Fruit fly (Drosophila melanogaster) whole organism, embryonic: ENCODE measurements around the gene CG1638.
A peak's percentile ranks its signal among the peaks of the same experiment; 100 is the strongest.

ENCODE experiments used
- Aef1 ChIP-seq: fragments of 200-800 bp; sonication (Bioruptor generic); IDR thresholded peaks from 3 replicates; pipeline ENCODE4 v1.3.6; 2022; ENCODE audit warnings: missing biosample characterization, missing genetic modification characterization
- Atf6 ChIP-seq: fragments of 200-800 bp; sonication (Bioruptor generic); IDR thresholded peaks from 2 replicates; pipeline ENCODE4 v1.3.6; 2022; ENCODE audit warnings: missing biosample characterization, missing genetic modification characterization
- B-H2 ChIP-seq: fragments of 200-800 bp; sonication (Bioruptor generic); optimal IDR thresholded peaks from 2 replicates; lab custom pipeline; 2018; ENCODE audit warnings: missing biosample characterization, mild to moderate bottlenecking, missing genetic modification characterization
- BtbVII ChIP-seq: fragments of 200-800 bp; sonication (Bioruptor generic); optimal IDR thresholded peaks from 3 replicates; lab custom pipeline; 2017; ENCODE audit warnings: missing biosample characterization, mild to moderate bottlenecking, missing genetic modification characterization
- CG10366 ChIP-seq: fragments of 200-800 bp; sonication (Bioruptor generic); IDR thresholded peaks from 2 replicates; pipeline ENCODE4 v1.3.6; 2022; ENCODE audit warnings: missing biosample characterization, missing genetic modification characterization
- CG11247 ChIP-seq: fragments of 200-800 bp; sonication (Bioruptor generic); IDR thresholded peaks from 2 replicates; pipeline ENCODE4 v1.3.6; 2022; ENCODE audit warnings: missing biosample characterization, missing genetic modification characterization
- CG12236 ChIP-seq: fragments of 200-800 bp; sonication (Bioruptor generic); optimal IDR thresholded peaks from 2 replicates; lab custom pipeline; 2016; ENCODE audit warnings: missing biosample characterization, missing genetic modification characterization
- CG12391 ChIP-seq: fragments of 200-800 bp; sonication (Bioruptor generic); optimal IDR thresholded peaks from 3 replicates; lab custom pipeline; 2018; ENCODE audit warnings: missing biosample characterization, mild to moderate bottlenecking, missing genetic modification characterization, moderate library complexity
- CG15479 ChIP-seq: fragments of 200-800 bp; sonication (Bioruptor generic); optimal IDR thresholded peaks from 3 replicates; lab custom pipeline; 2019; ENCODE audit warnings: missing biosample characterization, mild to moderate bottlenecking, missing genetic modification characterization, moderate library complexity
- CG15514 ChIP-seq: fragments of 200-800 bp; sonication (Bioruptor generic); optimal IDR thresholded peaks from 3 replicates; lab custom pipeline; 2017; ENCODE audit warnings: missing biosample characterization, missing genetic modification characterization, mild to moderate bottlenecking, moderate library complexity, missing genetic modification reagents
- CG17186 ChIP-seq: fragments of 200-800 bp; sonication (Bioruptor generic); optimal IDR thresholded peaks from 3 replicates; lab custom pipeline; 2017; ENCODE audit warnings: missing biosample characterization, missing genetic modification reagents, missing genetic modification characterization
- CG17568 ChIP-seq: fragments of 200-800 bp; sonication (Bioruptor generic); optimal IDR thresholded peaks from 2 replicates; lab custom pipeline; 2018; ENCODE audit warnings: missing biosample characterization, mild to moderate bottlenecking, missing genetic modification characterization, moderate library complexity
- CG18476 ChIP-seq: fragments of 200-800 bp; sonication (Bioruptor generic); optimal IDR thresholded peaks from 2 replicates; lab custom pipeline; 2016; ENCODE audit warnings: missing biosample characterization, mild to moderate bottlenecking, missing genetic modification characterization
- CG18619 ChIP-seq: fragments of 200-800 bp; sonication (Bioruptor generic); optimal IDR thresholded peaks from 3 replicates; lab custom pipeline; 2017; ENCODE audit warnings: missing biosample characterization, mild to moderate bottlenecking, missing genetic modification characterization
- CG2129 ChIP-seq: fragments of 200-800 bp; sonication (Bioruptor generic); IDR thresholded peaks from 2 replicates; pipeline ENCODE4 v1.3.6; 2022; ENCODE audit warnings: missing biosample characterization, missing genetic modification characterization; ENCODE audit not compliant: partially characterized antibody
- CG5953 ChIP-seq: fragments of 200-800 bp; sonication (Bioruptor generic); IDR thresholded peaks from 2 replicates; pipeline ENCODE4 v1.3.6; 2022; ENCODE audit warnings: missing biosample characterization, missing genetic modification characterization
- CG6683 ChIP-seq: fragments of 200-800 bp; sonication (Bioruptor generic); optimal IDR thresholded peaks from 2 replicates; lab custom pipeline; 2017; ENCODE audit warnings: missing biosample characterization, mild to moderate bottlenecking, missing genetic modification characterization, missing genetic modification reagents
- CG8359 ChIP-seq: fragments of 200-800 bp; sonication (Bioruptor generic); optimal IDR thresholded peaks from 2 replicates; lab custom pipeline; 2017; ENCODE audit warnings: missing biosample characterization, mild to moderate bottlenecking, missing genetic modification characterization, borderline replicate concordance
- CkIIα-i1 ChIP-seq: fragments of 200-800 bp; sonication (Bioruptor generic); IDR thresholded peaks from 2 replicates; pipeline ENCODE4 v1.3.6; 2022; ENCODE audit warnings: missing biosample characterization, missing genetic modification characterization
- Dek ChIP-seq: fragments of 200-800 bp; sonication (Bioruptor generic); optimal IDR thresholded peaks from 3 replicates; lab custom pipeline; 2019; ENCODE audit warnings: missing biosample characterization, mild to moderate bottlenecking, missing genetic modification characterization, moderate library complexity
- Ets65A ChIP-seq: fragments of 200-800 bp; sonication (Bioruptor generic); peaks from one replicate; lab custom pipeline; 2016; ENCODE audit warnings: missing biosample characterization, missing genetic modification characterization
- H15 ChIP-seq: fragments of 200-800 bp; sonication (Bioruptor generic); IDR thresholded peaks from 3 replicates; pipeline ENCODE4 v1.3.6; 2022; ENCODE audit warnings: missing biosample characterization, missing genetic modification characterization
- HLH3B ChIP-seq: fragments of 200-800 bp; sonication (Bioruptor generic); IDR thresholded peaks from 2 replicates; pipeline ENCODE4 v1.3.6; 2022; ENCODE audit warnings: missing biosample characterization, missing genetic modification characterization
- HLHmδ ChIP-seq: fragments of 200-800 bp; sonication (Bioruptor generic); optimal IDR thresholded peaks from 2 replicates; lab custom pipeline; 2018; ENCODE audit warnings: missing biosample characterization, mild to moderate bottlenecking, missing genetic modification characterization, moderate library complexity
- Hsf ChIP-seq: fragments of 200-800 bp; sonication (Bioruptor generic); optimal IDR thresholded peaks from 3 replicates; lab custom pipeline; 2016; ENCODE audit warnings: missing biosample characterization, missing genetic modification characterization
- Mrtf ChIP-seq: fragments of 200-800 bp; sonication (Bioruptor generic); IDR thresholded peaks from 3 replicates; pipeline ENCODE4 v1.3.6; 2022; ENCODE audit warnings: missing biosample characterization, missing genetic modification characterization
- Taf1 ChIP-seq: fragments of 200-800 bp; sonication (Bioruptor generic); IDR thresholded peaks from 2 replicates; pipeline ENCODE4 v1.3.6; 2022; ENCODE audit warnings: missing biosample characterization, missing genetic modification characterization
- Xrp1 ChIP-seq: fragments of 200-800 bp; sonication (Bioruptor generic); IDR thresholded peaks from 2 replicates; pipeline ENCODE4 v1.3.6; 2022; ENCODE audit warnings: missing biosample characterization, missing genetic modification characterization
- ap ChIP-seq: fragments of 200-800 bp; sonication (Bioruptor generic); IDR thresholded peaks from 2 replicates; pipeline ENCODE4 v1.3.6; 2022; ENCODE audit warnings: missing biosample characterization, missing genetic modification characterization
- bowl ChIP-seq: fragments of 200-800 bp; sonication (Bioruptor generic); IDR thresholded peaks from 2 replicates; pipeline ENCODE4 v1.3.6; 2022; ENCODE audit warnings: missing biosample characterization, missing genetic modification characterization
- cad ChIP-seq: fragments of >200 bp; optimal IDR thresholded peaks from 2 replicates; lab custom pipeline; 2017; ENCODE audit warnings: missing biosample characterization, missing genetic modification characterization
- ftz-f1 ChIP-seq: fragments of 200-800 bp; sonication (Bioruptor generic); optimal IDR thresholded peaks from 2 replicates; lab custom pipeline; 2016; ENCODE audit warnings: missing biosample characterization, missing genetic modification characterization
- grau ChIP-seq: fragments of 200-800 bp; optimal IDR thresholded peaks from 3 replicates; lab custom pipeline; 2019; ENCODE audit warnings: missing biosample characterization, mild to moderate bottlenecking, missing genetic modification characterization, moderate library complexity
- gt ChIP-seq: fragments of 200-800 bp; sonication (Bioruptor generic); IDR thresholded peaks from 2 replicates; pipeline ENCODE4 v1.3.6; 2022; ENCODE audit warnings: missing biosample characterization, missing genetic modification characterization
- hth ChIP-seq: fragments of >200 bp; optimal IDR thresholded peaks from 2 replicates; lab custom pipeline; 2017; ENCODE audit warnings: inconsistent platforms
- ind ChIP-seq: fragments of 200-800 bp; sonication (Bioruptor generic); optimal IDR thresholded peaks from 3 replicates; lab custom pipeline; 2016; ENCODE audit warnings: missing biosample characterization, missing genetic modification characterization
- lilli ChIP-seq: fragments of 200-800 bp; sonication (Bioruptor generic); optimal IDR thresholded peaks from 3 replicates; lab custom pipeline; 2016; ENCODE audit warnings: missing biosample characterization, missing genetic modification characterization
- mam ChIP-seq: fragments of 200-800 bp; sonication (Bioruptor generic); optimal IDR thresholded peaks from 3 replicates; lab custom pipeline; 2016; ENCODE audit warnings: missing biosample characterization, missing genetic modification characterization
- nau ChIP-seq: fragments of 200-800 bp; sonication (Bioruptor generic); optimal IDR thresholded peaks from 3 replicates; lab custom pipeline; 2017; ENCODE audit warnings: missing biosample characterization, mild to moderate bottlenecking, missing genetic modification characterization, missing genetic modification reagents
- odd ChIP-seq: fragments of 200-800 bp; sonication (Bioruptor generic); optimal IDR thresholded peaks from 2 replicates; lab custom pipeline; 2017; ENCODE audit warnings: missing biosample characterization, mild to moderate bottlenecking, missing genetic modification characterization
- org-1 ChIP-seq: fragments of 200-800 bp; sonication (Bioruptor generic); optimal IDR thresholded peaks from 2 replicates; lab custom pipeline; 2017; ENCODE audit warnings: missing biosample characterization, missing genetic modification characterization
- pita ChIP-seq: fragments of 200-800 bp; sonication (Bioruptor generic); optimal IDR thresholded peaks from 2 replicates; lab custom pipeline; 2017; ENCODE audit warnings: missing biosample characterization, mild to moderate bottlenecking, missing genetic modification characterization
- pnt ChIP-seq: fragments of 200-800 bp; sonication (Bioruptor generic); optimal IDR thresholded peaks from 3 replicates; lab custom pipeline; 2016; ENCODE audit warnings: missing biosample characterization, missing genetic modification characterization
- pum ChIP-seq: fragments of 200-800 bp; sonication (Bioruptor generic); optimal IDR thresholded peaks from 2 replicates; lab custom pipeline; 2016; ENCODE audit warnings: missing biosample characterization, missing genetic modification characterization
- sens-2 ChIP-seq: fragments of 200-800 bp; sonication (Bioruptor generic); IDR thresholded peaks from 2 replicates; pipeline ENCODE4 v1.3.6; 2022; ENCODE audit warnings: missing biosample characterization, missing genetic modification characterization
- seq ChIP-seq: fragments of 200-800 bp; sonication (Bioruptor generic); IDR thresholded peaks from 2 replicates; pipeline ENCODE4 v1.3.6; 2022; ENCODE audit warnings: missing biosample characterization, missing genetic modification characterization
- sob ChIP-seq: fragments of 200-800 bp; sonication (Bioruptor generic); IDR thresholded peaks from 2 replicates; pipeline ENCODE4 v1.3.6; 2022; ENCODE audit warnings: missing biosample characterization, missing genetic modification characterization
- sqz ChIP-seq: fragments of 200-800 bp; sonication (Bioruptor generic); optimal IDR thresholded peaks from 3 replicates; lab custom pipeline; 2018; ENCODE audit warnings: missing biosample characterization, mild to moderate bottlenecking, missing genetic modification characterization
- trh ChIP-seq: fragments of 200-800 bp; sonication (Bioruptor generic); optimal IDR thresholded peaks from 2 replicates; lab custom pipeline; 2016; ENCODE audit warnings: missing biosample characterization, missing genetic modification characterization
- wor ChIP-seq: fragments of 200-800 bp; sonication (Bioruptor generic); IDR thresholded peaks from 2 replicates; pipeline ENCODE4 v1.3.6; 2022; ENCODE audit warnings: missing biosample characterization, missing genetic modification characterization
- zfh2 ChIP-seq: fragments of 200-800 bp; sonication (Bioruptor generic); optimal IDR thresholded peaks from 2 replicates; lab custom pipeline; 2016; ENCODE audit warnings: missing biosample characterization, missing genetic modification characterization

Gene CG1638

DNA sequence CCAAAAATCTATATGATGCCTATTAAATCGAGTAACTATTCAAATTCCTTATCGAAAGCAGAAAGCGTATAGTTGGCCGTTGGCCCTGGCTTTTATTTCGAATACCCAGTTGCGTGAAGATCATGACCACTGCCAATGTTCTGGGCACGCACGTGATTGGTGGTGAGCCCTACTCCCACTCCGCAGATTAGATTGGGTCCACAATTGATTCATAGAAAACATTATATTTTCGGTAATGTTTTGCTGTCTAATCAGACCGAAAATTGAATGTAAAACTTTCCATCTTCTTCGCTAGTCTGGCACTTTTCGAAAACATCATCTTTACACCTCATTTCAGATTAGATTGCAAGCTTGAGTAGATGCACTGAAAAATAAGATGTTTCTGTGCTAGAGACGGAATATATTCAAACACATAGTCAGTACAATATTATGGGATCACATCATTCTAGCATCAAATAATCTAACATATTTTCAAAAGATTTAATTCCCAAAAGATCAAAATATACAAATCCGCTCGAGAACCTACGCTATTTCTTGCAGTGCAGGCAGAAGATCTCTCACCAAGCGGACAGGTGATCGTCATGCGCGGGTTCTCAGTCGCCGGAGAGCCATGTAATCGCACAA, 2.0 kb downstream of the CG1638 start, which contains the start of gene CG1774 (continued):
- peak; percentile 92 for TF ChIP-seq mam
- TF ChIP-seq ind (GFP tag; lab: Kevin White, UChicago), result peak; percentile 81
- peak; percentile 89 for TF ChIP-seq Atf6 (GFP tag; lab: Robert Waterston, UW)
- TF ChIP-seq lilli (GFP tag; lab: Kevin White, UChicago), result peak; percentile 90
- TF ChIP-seq HLH3B (GFP tag; lab: Robert Waterston, UW), result peak; percentile 72
- TF ChIP-seq cad (GFP tag; lab: Kevin White, UChicago), result no peak
- peak; percentile 62 for TF ChIP-seq B-H2
- no peak for TF ChIP-seq pita (GFP tag; lab: Kevin White, UChicago)
- peak; percentile 74 for TF ChIP-seq Dek (tag; lab: Kevin White, UChicago)
- peak; percentile 39 for TF ChIP-seq CG12236 (GFP tag; lab: Kevin White, UChicago)
- peak; percentile 65 for TF ChIP-seq CG6683 (GFP tag; lab: Kevin White, UChicago)
- no peak; the same call in 1 of the 2 replicates for TF ChIP-seq sens-2 (GFP tag; lab: Robert Waterston, UW)
- TF ChIP-seq seq, result peak; percentile 67
- TF ChIP-seq trh (GFP tag; lab: Kevin White, UChicago), result no peak
- TF ChIP-seq Mrtf (GFP tag; lab: Robert Waterston, UW), result peak; percentile 41; the same call in 1 of the 3 replicates
- TF ChIP-seq Taf1, result peak; percentile 59
- peak; percentile 89 for TF ChIP-seq zfh2 (GFP tag; lab: Kevin White, UChicago)
- peak; percentile 81 for TF ChIP-seq Hsf
- 0 out of 2 replicates have a peak, but pooled peaks have one; percentile 28 for TF ChIP-seq bowl (GFP tag; lab: Robert Waterston, UW)
- peak; percentile 85 for TF ChIP-seq grau
- TF ChIP-seq CG2129, result no peak
- TF ChIP-seq CG8359, result peak; percentile 27
- no peak for TF ChIP-seq CG15479 (GFP tag; lab: Kevin White, UChicago)
- peak; percentile 66 for TF ChIP-seq CG10366 (GFP tag; lab: Robert Waterston, UW)
- TF ChIP-seq CkIIα-i1 (GFP tag; lab: Robert Waterston, UW), result no peak
- peak; percentile 74 for TF ChIP-seq Xrp1 (GFP tag; lab: Robert Waterston, UW)
- TF ChIP-seq CG18476 (GFP tag; lab: Kevin White, UChicago), result peak; percentile 69
- peak; percentile 71 for TF ChIP-seq CG18619 (GFP tag; lab: Kevin White, UChicago)
- TF ChIP-seq sob (GFP tag; lab: Robert Waterston, UW), result peak; percentile 82
- TF ChIP-seq CG12391 (tag; lab: Kevin White, UChicago), result peak; percentile 75
- TF ChIP-seq pnt (GFP tag; lab: Kevin White, UChicago), result peak; percentile 64
- peak; percentile 80 for TF ChIP-seq BtbVII (GFP tag; lab: Kevin White, UChicago)
- peak; percentile 77; the same call in 2 of the 3 replicates for TF ChIP-seq Aef1 (GFP tag; lab: Robert Waterston, UW)
- no peak for TF ChIP-seq ftz-f1
- peak; percentile 55; the same call in 2 of the 3 replicates for TF ChIP-seq H15 (GFP tag; lab: Robert Waterston, UW)
- peak; percentile 96 for TF ChIP-seq Ets65A
- peak; percentile 73 for TF ChIP-seq pum
- peak; percentile 81 for TF ChIP-seq CG15514 (GFP tag; lab: Kevin White, UChicago)
- TF ChIP-seq CG5953 (GFP tag; lab: Robert Waterston, UW), result peak; percentile 64
- TF ChIP-seq hth (lab: Kevin White, UChicago), result no peak
- TF ChIP-seq ap (GFP tag; lab: Robert Waterston, UW), result peak; percentile 57
- TF ChIP-seq odd (GFP tag; lab: Kevin White, UChicago), result peak; percentile 40
- peak; percentile 59 for TF ChIP-seq CG17568 (GFP tag; lab: Kevin White, UChicago)
- TF ChIP-seq CG11247 (GFP tag; lab: Robert Waterston, UW), result peak; percentile 72
- peak; percentile 64 for TF ChIP-seq nau (GFP tag; lab: Kevin White, UChicago)
- no peak for TF ChIP-seq HLHmδ (GFP tag; lab: Kevin White, UChicago)
- TF ChIP-seq wor (GFP tag; lab: Robert Waterston, UW), result 0 out of 2 replicates have a peak, but pooled peaks have one; percentile 37
- TF ChIP-seq org-1 (GFP tag; lab: Kevin White, UChicago), result peak; percentile 76
- TF ChIP-seq gt (GFP tag; lab: Robert Waterston, UW), result no peak
- no peak for TF ChIP-seq sqz (GFP tag; lab: Kevin White, UChicago)
- TF ChIP-seq CG17186 (GFP tag; lab: Kevin White, UChicago), result no peak
